Fruit fly (Drosophila melanogaster): ENCODE measurements around the gene Hr78.

Hr78 gene

dm6 chr3L:21507354-21507928, 10.1 kb upstream of the Hr78 start, which contains the start of the genes Glg1 and M6:
Gene Glg1 (minus strand): TSS chr3L:21507538.
Gene M6 (plus strand): TSS chr3L:21507852.
- TF ChIP-seq CG33017 (tag; optimal IDR thresholded peaks at IDR 0.05) (peak; percentile 53), CG5204 (GFP tag; optimal IDR thresholded peaks at IDR 0.05) (no peak), cnc (optimal IDR thresholded peaks at IDR 0.05) (no peak), Crg-1 (GFP tag; optimal IDR thresholded peaks at IDR 0.05) (peak; percentile 67), ovo (GFP tag; optimal IDR thresholded peaks at IDR 0.05) (no peak), Hr96 (GFP tag; optimal IDR thresholded peaks at IDR 0.05) (peak; percentile 79), kay (GFP tag; ENCODE audit: borderline replicate concordance) (no peak), CG1620 (GFP tag; optimal IDR thresholded peaks at IDR 0.05) (peak; percentile 61), CG14711 (tag; optimal IDR thresholded peaks at IDR 0.05) (peak; percentile 55), cic (GFP tag; optimal IDR thresholded peaks at IDR 0.05) (no peak), Mnt (GFP tag; optimal IDR thresholded peaks at IDR 0.05) (peak; percentile 61), tj (GFP tag; optimal IDR thresholded peaks at IDR 0.05) (peak; percentile 52), bab1 (GFP tag; optimal IDR thresholded peaks at IDR 0.05) (peak; percentile 70), CG7045 (GFP tag; optimal IDR thresholded peaks at IDR 0.05) (peak; percentile 62), CG12768 (GFP tag; optimal IDR thresholded peaks at IDR 0.05) (peak; percentile 59), CG7101 (tag; optimal IDR thresholded peaks at IDR 0.05) (peak; percentile 70), toe (GFP tag; optimal IDR thresholded peaks at IDR 0.05) (no peak), CG11617 (GFP tag; optimal IDR thresholded peaks at IDR 0.05) (peak; percentile 65), pad (GFP tag; optimal IDR thresholded peaks at IDR 0.05) (peak; percentile 63), Clk (GFP tag; optimal IDR thresholded peaks at IDR 0.05) (no peak)

- TF ChIP-seq kay (GFP tag; ENCODE audit: borderline replicate concordance) (no peak), toe (GFP tag; optimal IDR thresholded peaks at IDR 0.05) (no peak), CG14711 (tag; optimal IDR thresholded peaks at IDR 0.05) (peak; percentile 32), pad (GFP tag; optimal IDR thresholded peaks at IDR 0.05) (no peak), Hr96 (GFP tag; optimal IDR thresholded peaks at IDR 0.05) (no peak), Crg-1 (GFP tag; optimal IDR thresholded peaks at IDR 0.05) (no peak), CG12768 (GFP tag; optimal IDR thresholded peaks at IDR 0.05) (peak; percentile 82), Mnt (GFP tag; optimal IDR thresholded peaks at IDR 0.05) (peak; percentile 22), CG7101 (tag; optimal IDR thresholded peaks at IDR 0.05) (peak; percentile 15), bab1 (GFP tag; optimal IDR thresholded peaks at IDR 0.05) (no peak), cic (GFP tag; optimal IDR thresholded peaks at IDR 0.05) (peak; percentile 55), CG33017 (tag; optimal IDR thresholded peaks at IDR 0.05) (peak; percentile 60), CG1620 (GFP tag; optimal IDR thresholded peaks at IDR 0.05) (no peak), cnc (optimal IDR thresholded peaks at IDR 0.05) (no peak), CG11617 (GFP tag; optimal IDR thresholded peaks at IDR 0.05) (no peak), tj (GFP tag; optimal IDR thresholded peaks at IDR 0.05) (no peak), CG5204 (GFP tag; optimal IDR thresholded peaks at IDR 0.05) (no peak), ovo (GFP tag; optimal IDR thresholded peaks at IDR 0.05) (no peak), Clk (GFP tag; optimal IDR thresholded peaks at IDR 0.05) (no peak), CG7045 (GFP tag; optimal IDR thresholded peaks at IDR 0.05) (no peak)
Observed at dm6 chr3L:21501928-21502327, 4.6 kb upstream of the Hr78 start.

- TF ChIP-seq CG11617 (GFP tag; optimal IDR thresholded peaks at IDR 0.05) (no peak), CG12768 (GFP tag; optimal IDR thresholded peaks at IDR 0.05) (peak; percentile 22), CG1620 (GFP tag; optimal IDR thresholded peaks at IDR 0.05) (no peak), bab1 (GFP tag; optimal IDR thresholded peaks at IDR 0.05) (no peak), cic (GFP tag; optimal IDR thresholded peaks at IDR 0.05) (peak; percentile 96), Mnt (GFP tag; optimal IDR thresholded peaks at IDR 0.05) (peak; percentile 87), CG7101 (tag; optimal IDR thresholded peaks at IDR 0.05) (no peak)
Observed at dm6 chr3L:21501172-21501571, 3.9 kb upstream of the Hr78 start, which contains the start of gene Est-Q. Gene Est-Q (plus strand): TSS chr3L:21501421.

- no peak for TF ChIP-seq Hr96 (GFP tag; optimal IDR thresholded peaks at IDR 0.05)
- TF ChIP-seq Mnt (GFP tag; optimal IDR thresholded peaks at IDR 0.05): no peak
- TF ChIP-seq CG1620 (GFP tag; optimal IDR thresholded peaks at IDR 0.05): no peak
- TF ChIP-seq kay (GFP tag; ENCODE audit: borderline replicate concordance): no peak
- TF ChIP-seq CG5204 (GFP tag; optimal IDR thresholded peaks at IDR 0.05): no peak
- TF ChIP-seq CG7101 (tag; optimal IDR thresholded peaks at IDR 0.05): no peak
- TF ChIP-seq CG12768 (GFP tag; optimal IDR thresholded peaks at IDR 0.05): no peak
- no peak for TF ChIP-seq Crg-1 (GFP tag; optimal IDR thresholded peaks at IDR 0.05)
- no peak for TF ChIP-seq tj (GFP tag; optimal IDR thresholded peaks at IDR 0.05)
- TF ChIP-seq CG14711 (tag; optimal IDR thresholded peaks at IDR 0.05): no peak
- TF ChIP-seq cic (GFP tag; optimal IDR thresholded peaks at IDR 0.05): no peak
- TF ChIP-seq cnc (optimal IDR thresholded peaks at IDR 0.05): no peak
- no peak for TF ChIP-seq toe (GFP tag; optimal IDR thresholded peaks at IDR 0.05)
- TF ChIP-seq CG11617 (GFP tag; optimal IDR thresholded peaks at IDR 0.05): no peak
Observed at dm6 chr3L:21496502-21496864, 811 bp downstream of the Hr78 start.

- TF ChIP-seq CG5204 (GFP tag; optimal IDR thresholded peaks at IDR 0.05) (no peak), Hr96 (GFP tag; optimal IDR thresholded peaks at IDR 0.05) (no peak), Crg-1 (GFP tag; optimal IDR thresholded peaks at IDR 0.05) (no peak), CG11617 (GFP tag; optimal IDR thresholded peaks at IDR 0.05) (no peak), CG7101 (tag; optimal IDR thresholded peaks at IDR 0.05) (no peak), CG33017 (tag; optimal IDR thresholded peaks at IDR 0.05) (no peak), bab1 (GFP tag; optimal IDR thresholded peaks at IDR 0.05) (peak; percentile 8), CG1620 (GFP tag; optimal IDR thresholded peaks at IDR 0.05) (no peak), CG14711 (tag; optimal IDR thresholded peaks at IDR 0.05) (no peak), cnc (optimal IDR thresholded peaks at IDR 0.05) (no peak), Mnt (GFP tag; optimal IDR thresholded peaks at IDR 0.05) (peak; percentile 49), toe (GFP tag; optimal IDR thresholded peaks at IDR 0.05) (no peak), tj (GFP tag; optimal IDR thresholded peaks at IDR 0.05) (no peak), cic (GFP tag; optimal IDR thresholded peaks at IDR 0.05) (no peak), Clk (GFP tag; optimal IDR thresholded peaks at IDR 0.05) (no peak), kay (GFP tag; ENCODE audit: borderline replicate concordance) (no peak)
Observed at dm6 chr3L:21492723-21493316, 4.5 kb downstream of the Hr78 start, which contains the start of the genes CG7202 and CG7519. Gene CG7202 (minus strand): TSS chr3L:21492773. Gene CG7519 (plus strand): TSS chr3L:21493083.

Measured in whole organism, adult.